Worm (Caenorhabditis elegans) whole organism, L1 larva: Measurements from ENCODE around the gene epg-3.
A peak's percentile ranks its signal among the peaks of the same experiment; 100 is the strongest.

Experiments used
- Y116A8C.19 ChIP-seq: sonication (generic microtip); optimal IDR thresholded peaks from 2 replicates; lab custom pipeline; 2016; ENCODE audit warnings: missing compliant biosample characterization, missing genetic modification characterization, borderline replicate concordance
- aly-2 ChIP-seq: fragments of 150-350 bp; optimal IDR thresholded peaks from 2 replicates; lab custom pipeline; 2014; ENCODE audit warnings: missing biosample characterization, missing genetic modification characterization
- blmp-1 ChIP-seq: fragments of 150-350 bp; optimal IDR thresholded peaks from 2 replicates; lab custom pipeline; 2014; ENCODE audit warnings: missing biosample characterization, missing genetic modification characterization
- ceh-63 ChIP-seq: fragments of 200-800 bp; sonication (Bioruptor generic); optimal IDR thresholded peaks from 2 replicates; lab custom pipeline; 2018; ENCODE audit warnings: mild to moderate bottlenecking, missing genetic modification characterization, missing compliant biosample characterization
- ces-1 ChIP-seq: fragments of 150-350 bp; optimal IDR thresholded peaks from 2 replicates; lab custom pipeline; 2014; ENCODE audit warnings: missing biosample characterization, missing genetic modification reagents, missing genetic modification characterization
- efl-1 ChIP-seq, 4 experiments: fragments of 150-350 bp; optimal IDR thresholded peaks in 3 of 4; peaks in 1 of 4; 1 replicate in 1 of 4; 2 replicates in 3 of 4; lab custom pipeline; 2014; ENCODE audit warnings: missing biosample characterization in 2 of 4, missing genetic modification characterization in 2 of 4, missing genetic modification reagents in 2 of 4
- elt-2 ChIP-seq: sonication (generic microtip); optimal IDR thresholded peaks from 2 replicates; lab custom pipeline; 2016; ENCODE audit warnings: missing genetic modification characterization, mild to moderate bottlenecking, inconsistent platforms, missing compliant biosample characterization, missing genetic modification reagents
- elt-3 ChIP-seq, 6 experiments: fragments of 150-350 bp in 1 of 6; sonication (generic microtip); optimal IDR thresholded peaks; 2 replicates each; lab custom pipeline; 2017 to 2018; ENCODE audit warnings: missing biosample characterization in 6 of 6, missing genetic modification characterization in 6 of 6, inconsistent platforms in 1 of 6
- ets-5 ChIP-seq: fragments of 200-800 bp; sonication (Bioruptor generic); IDR thresholded peaks from 2 replicates; pipeline ENCODE4 v1.3.6; 2022; ENCODE audit warnings: missing genetic modification characterization, missing compliant biosample characterization
- fkh-10 ChIP-seq: sonication (generic microtip); optimal IDR thresholded peaks from 2 replicates; lab custom pipeline; 2017; ENCODE audit warnings: missing biosample characterization, missing genetic modification reagents, missing genetic modification characterization
- fkh-8 ChIP-seq: sonication (generic microtip); optimal IDR thresholded peaks from 2 replicates; lab custom pipeline; 2016; ENCODE audit warnings: mild to moderate bottlenecking, missing genetic modification characterization, missing compliant biosample characterization
- fos-1 ChIP-seq: fragments of 150-350 bp; optimal IDR thresholded peaks from 2 replicates; lab custom pipeline; 2014; ENCODE audit warnings: missing biosample characterization, missing genetic modification characterization
- hlh-17 ChIP-seq: fragments of 200-800 bp; sonication (Bioruptor generic); optimal IDR thresholded peaks from 2 replicates; lab custom pipeline; 2018; ENCODE audit warnings: missing genetic modification characterization, mild to moderate bottlenecking, missing compliant biosample characterization, moderate library complexity, borderline replicate concordance
- hpl-2 ChIP-seq: fragments of 150-350 bp; optimal IDR thresholded peaks from 2 replicates; lab custom pipeline; 2014; ENCODE audit warnings: missing biosample characterization, missing genetic modification reagents, missing genetic modification characterization
- lsy-2 ChIP-seq, 2 experiments: fragments of 150-350 bp; optimal IDR thresholded peaks; 2 replicates each; lab custom pipeline; 2014; ENCODE audit warnings: missing biosample characterization in 2 of 2, missing genetic modification characterization in 2 of 2
- mab-9 ChIP-seq: fragments of 200-800 bp; sonication (Bioruptor generic); IDR thresholded peaks from 2 replicates; pipeline ENCODE4 v1.3.6; 2022; ENCODE audit warnings: missing genetic modification reagents, missing genetic modification characterization, missing compliant biosample characterization
- mef-2 ChIP-seq: fragments of 150-350 bp; optimal IDR thresholded peaks from 2 replicates; lab custom pipeline; 2014; ENCODE audit warnings: missing biosample characterization, missing genetic modification characterization
- mep-1 ChIP-seq: fragments of 150-350 bp; optimal IDR thresholded peaks from 2 replicates; lab custom pipeline; 2014; ENCODE audit warnings: missing biosample characterization, missing genetic modification characterization
- nhr-11 ChIP-seq: fragments of 150-350 bp; optimal IDR thresholded peaks from 2 replicates; lab custom pipeline; 2014; ENCODE audit warnings: missing biosample characterization, missing genetic modification characterization
- nhr-19 ChIP-seq: fragments of 200-800 bp; sonication (Bioruptor generic); conservative IDR thresholded peaks from 2 replicates; pipeline ENCODE4 v1.3.6; 2022; ENCODE audit warnings: missing genetic modification characterization, missing compliant biosample characterization
- nhr-237 ChIP-seq: fragments of 150-350 bp; optimal IDR thresholded peaks from 2 replicates; lab custom pipeline; 2014; ENCODE audit warnings: missing biosample characterization, missing genetic modification characterization
- nhr-28 ChIP-seq: fragments of 150-350 bp; optimal IDR thresholded peaks from 2 replicates; lab custom pipeline; 2014; ENCODE audit warnings: missing biosample characterization, missing genetic modification characterization
- nhr-76 ChIP-seq: sonication (generic microtip); optimal IDR thresholded peaks from 2 replicates; lab custom pipeline; 2017; ENCODE audit warnings: missing biosample characterization, missing genetic modification characterization
- nhr-84 ChIP-seq: sonication (generic microtip); optimal IDR thresholded peaks from 2 replicates; lab custom pipeline; 2017; ENCODE audit warnings: missing biosample characterization, missing genetic modification characterization
- nhr-85 ChIP-seq: sonication (generic microtip); peaks from one replicate; lab custom pipeline; 2016; ENCODE audit warnings: missing genetic modification characterization, inconsistent platforms, missing compliant biosample characterization
- nhr-90 ChIP-seq: sonication (generic microtip); optimal IDR thresholded peaks from 2 replicates; lab custom pipeline; 2016; ENCODE audit warnings: mild to moderate bottlenecking, missing genetic modification characterization, missing compliant biosample characterization; ENCODE audit not compliant: poor library complexity
- rnt-1 ChIP-seq: sonication (generic microtip); optimal IDR thresholded peaks from 2 replicates; lab custom pipeline; 2016; ENCODE audit warnings: mild to moderate bottlenecking, missing genetic modification characterization, moderate library complexity, missing compliant biosample characterization
- snu-23 ChIP-seq: sonication (generic microtip); optimal IDR thresholded peaks from 2 replicates; lab custom pipeline; 2016; ENCODE audit warnings: missing genetic modification characterization, missing compliant biosample characterization
- sox-4 ChIP-seq: sonication (generic microtip); optimal IDR thresholded peaks from 2 replicates; lab custom pipeline; 2016; ENCODE audit warnings: missing genetic modification characterization, missing compliant biosample characterization
- sptf-1 ChIP-seq: fragments of 150-350 bp; optimal IDR thresholded peaks from 2 replicates; lab custom pipeline; 2014; ENCODE audit warnings: missing biosample characterization, missing genetic modification characterization
- swsn-7 ChIP-seq: sonication (generic microtip); optimal IDR thresholded peaks from 2 replicates; lab custom pipeline; 2016; ENCODE audit warnings: missing genetic modification characterization, missing compliant biosample characterization
- tbx-2 ChIP-seq: sonication (generic microtip); optimal IDR thresholded peaks from 2 replicates; lab custom pipeline; 2016; ENCODE audit warnings: missing genetic modification characterization, missing compliant biosample characterization
- unc-86 ChIP-seq: sonication (generic microtip); optimal IDR thresholded peaks from 2 replicates; lab custom pipeline; 2016; ENCODE audit warnings: missing genetic modification characterization, missing compliant biosample characterization
- unc-98 ChIP-seq: fragments of 200-800 bp; sonication (Bioruptor generic); IDR thresholded peaks from 2 replicates; pipeline ENCODE4 v1.3.6; 2022; ENCODE audit warnings: missing genetic modification characterization, missing compliant biosample characterization
- xbp-1 ChIP-seq: sonication (generic microtip); optimal IDR thresholded peaks from 2 replicates; lab custom pipeline; 2016; ENCODE audit warnings: missing genetic modification characterization, missing compliant biosample characterization

The epg-3 gene

DNA sequence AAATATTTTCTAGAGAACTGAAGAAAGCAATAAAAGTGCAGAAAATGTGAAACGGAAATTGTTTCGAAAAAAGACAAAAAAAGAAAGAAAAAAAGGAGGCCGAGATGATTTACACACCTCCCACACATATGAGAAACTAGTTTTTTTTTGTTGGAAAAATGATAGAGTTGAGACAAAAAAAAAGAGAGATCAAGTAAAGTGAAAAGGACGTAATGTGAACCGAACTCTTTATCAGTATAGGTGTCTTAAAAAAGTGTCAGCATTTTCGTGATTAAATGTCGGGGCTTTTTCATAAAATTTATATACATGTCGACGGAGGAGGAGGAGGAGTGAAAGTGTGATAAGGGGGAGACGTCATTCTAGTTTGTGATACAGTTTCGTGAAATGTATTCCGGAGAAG is 24.8 kb downstream of the epg-3 start (continued):
- TF ChIP-seq swsn-7 (tag; lab: Kevin White, UChicago) (no peak), nhr-19 (GFP tag; lab: Robert Waterston, UW) (no peak), nhr-76 (tag; lab: Kevin White, UChicago) (no peak), mab-9 (no peak), aly-2 (tag; lab: Kevin White, UChicago) (no peak), fos-1 (no peak), elt-3 (tag; optimal IDR thresholded peaks at IDR 0.05; lab: Kevin White, UChicago) (peak in 1 of 6 experiments; percentile 2), nhr-237 (tag; lab: Kevin White, UChicago) (no peak), nhr-85 (tag; lab: Kevin White, UChicago) (peak; percentile 18)

DNA sequence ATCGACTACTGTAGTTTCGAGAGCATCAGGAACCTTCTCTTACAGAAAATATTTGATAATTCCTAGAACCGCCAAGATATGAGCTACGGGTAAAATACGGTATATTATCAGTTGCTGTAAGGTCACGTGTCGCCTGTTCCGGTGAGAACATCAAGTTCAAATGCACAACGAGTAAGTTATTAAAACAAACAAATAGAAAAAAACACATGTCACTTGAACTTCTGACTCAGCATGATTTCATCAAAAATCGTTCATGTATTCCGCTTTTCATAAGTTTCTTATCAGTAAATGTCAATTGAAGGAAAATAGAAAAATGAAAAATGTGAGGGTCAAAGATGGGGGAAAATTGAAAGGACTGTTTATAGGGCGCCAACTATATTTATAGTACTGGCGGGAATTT is 26.2 kb downstream of the epg-3 start:
- peak; percentile 53 for TF ChIP-seq elt-2 (tag; lab: Kevin White, UChicago)
- no peak for TF ChIP-seq mep-1 (tag; lab: Kevin White, UChicago)
- no peak for TF ChIP-seq ceh-63 (GFP tag; lab: Kevin White, UChicago)

DNA sequence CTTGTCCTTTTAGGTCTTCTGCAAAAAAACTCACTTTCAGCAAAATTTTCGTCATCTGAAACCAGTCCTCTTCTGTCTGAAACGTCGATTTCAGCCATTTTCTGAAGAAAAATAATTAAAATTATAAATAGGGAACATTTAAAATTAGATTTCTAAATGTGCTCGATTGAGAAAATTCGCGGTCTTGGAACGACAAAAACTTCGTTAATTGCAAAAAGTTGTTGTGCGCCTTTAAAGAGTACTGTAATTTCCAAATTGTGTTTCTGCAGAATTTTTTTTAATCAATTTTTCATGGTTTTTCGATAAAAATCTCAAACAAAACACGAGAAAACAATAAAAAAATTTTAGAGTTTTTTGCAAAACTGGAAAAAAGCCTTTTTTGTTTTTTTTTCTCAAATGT is 32.4 kb downstream of the epg-3 start, which contains the start of gene ttm-1:
ttm-1 (minus strand) TSS at position 101 of the 400 bp plus-strand sequence.
- TF ChIP-seq sptf-1 (tag; lab: Kevin White, UChicago) (no peak), tbx-2 (tag; lab: Kevin White, UChicago) (no peak), nhr-11 (tag; lab: Kevin White, UChicago) (no peak), sox-4 (tag; lab: Kevin White, UChicago) (no peak), fkh-8 (tag; lab: Kevin White, UChicago) (no peak), ets-5 (GFP tag; lab: Robert Waterston, UW) (no peak), unc-98 (no peak)

DNA sequence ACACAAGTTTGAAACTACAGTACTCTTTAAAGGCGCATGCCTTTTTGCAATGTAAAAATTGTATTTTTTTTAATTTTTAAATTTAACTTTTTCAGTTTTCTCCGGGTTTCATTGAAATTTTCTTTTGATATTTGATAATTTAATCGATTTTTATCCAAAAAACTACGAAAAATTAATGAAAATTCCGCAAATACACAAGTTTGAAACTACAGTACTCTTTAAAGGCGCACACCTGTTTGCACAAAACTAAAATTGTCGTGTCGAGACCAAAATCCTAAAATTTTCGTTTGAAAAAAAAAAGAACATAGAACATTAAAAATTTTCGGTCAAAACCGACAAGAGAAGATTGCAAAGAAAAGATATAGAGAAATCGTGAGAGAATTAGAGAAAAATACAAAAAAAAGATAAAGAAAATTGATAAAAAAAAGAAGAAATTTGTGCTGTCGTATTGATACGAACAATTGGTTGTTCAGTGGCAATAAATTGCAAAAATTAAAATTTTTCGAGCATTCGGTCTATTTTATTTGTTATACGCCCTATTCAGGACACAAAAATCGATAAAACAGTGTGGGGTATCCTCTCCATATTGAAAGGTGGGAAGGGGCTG is 33.0 kb downstream of the epg-3 start:
- TF ChIP-seq mep-1 (tag; lab: Kevin White, UChicago) = no peak
- TF ChIP-seq nhr-28 (tag; lab: Kevin White, UChicago) = no peak
- TF ChIP-seq hlh-17 (GFP tag; lab: Kevin White, UChicago) = no peak
- TF ChIP-seq snu-23 (GFP tag; lab: Kevin White, UChicago) = peak; percentile 1
- TF ChIP-seq elt-3 (tag; optimal IDR thresholded peaks at IDR 0.05; lab: Kevin White, UChicago) = no peak
- no peak for TF ChIP-seq fkh-10 (GFP tag; lab: Kevin White, UChicago)
- TF ChIP-seq elt-2 (tag; lab: Kevin White, UChicago) = peak; percentile 52
- peak in 1 of 2 experiments; percentile 46 for TF ChIP-seq lsy-2 (tag; optimal IDR thresholded peaks at IDR 0.05; lab: Kevin White, UChicago)
- TF ChIP-seq efl-1 (optimal IDR thresholded peaks at IDR 0.05; lab: Kevin White, UChicago) = no peak
- peak in 1 of 2 experiments; percentile 51 for TF ChIP-seq efl-1 (GFP tag; optimal IDR thresholded peaks at IDR 0.05 in 1 of 2; lab: Kevin White, UChicago)
- no peak for TF ChIP-seq mab-9
- TF ChIP-seq nhr-11 (tag; lab: Kevin White, UChicago) = no peak
- TF ChIP-seq unc-86 (tag; lab: Kevin White, UChicago) = no peak
- no peak for TF ChIP-seq ces-1 (GFP tag; lab: Kevin White, UChicago)
- no peak for TF ChIP-seq xbp-1 (tag; lab: Kevin White, UChicago)
- no peak for TF ChIP-seq blmp-1 (tag; lab: Kevin White, UChicago)
- TF ChIP-seq fos-1 = no peak
- no peak for TF ChIP-seq mef-2 (tag; lab: Kevin White, UChicago)
- no peak for TF ChIP-seq rnt-1 (tag; lab: Kevin White, UChicago)

DNA sequence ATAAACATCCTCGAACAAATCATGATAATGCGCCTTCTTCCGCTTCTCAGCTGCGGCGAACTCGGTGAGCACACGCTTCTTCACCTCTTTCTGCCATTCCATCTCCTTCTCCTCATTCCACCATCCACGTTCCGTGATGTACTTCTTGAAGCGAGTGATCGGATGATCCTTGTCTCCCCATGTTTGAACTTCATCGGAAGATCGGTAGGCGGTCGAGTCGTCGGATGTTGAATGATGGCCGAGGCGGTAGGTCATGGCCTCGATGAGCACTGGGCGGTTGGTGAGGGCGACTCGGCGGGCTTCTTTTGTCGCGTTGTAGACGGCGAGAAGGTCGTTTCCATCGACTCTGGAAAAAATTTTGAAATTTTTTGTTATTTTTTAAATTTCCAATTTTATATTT is 33.8 kb downstream of the epg-3 start:
- TF ChIP-seq mab-9 (no peak), nhr-84 (tag; lab: Kevin White, UChicago) (no peak), Y116A8C.19 (tag; lab: Kevin White, UChicago) (no peak), hpl-2 (no peak), elt-2 (tag; lab: Kevin White, UChicago) (no peak), nhr-90 (tag; lab: Kevin White, UChicago) (no peak), nhr-19 (GFP tag; lab: Robert Waterston, UW) (no peak), nhr-28 (tag; lab: Kevin White, UChicago) (no peak)
